Worm (Caenorhabditis elegans) whole organism, mixed stage, embryonic: Measurements from ENCODE around the gene T03G11.9.

Experiments used
- ces-1 ChIP-seq: fragments of 150-350 bp; optimal IDR thresholded peaks from 2 replicates; lab custom pipeline; 2014; ENCODE audit warnings: missing biosample characterization, missing genetic modification reagents, missing genetic modification characterization
- elt-1 ChIP-seq: sonication (generic microtip); optimal IDR thresholded peaks from 2 replicates; lab custom pipeline; 2017; ENCODE audit warnings: missing genetic modification characterization, mild to moderate bottlenecking, missing compliant biosample characterization, antibody characterized with exemption, moderate library complexity, borderline replicate concordance; ENCODE audit not compliant: insufficient read depth
- flh-1 ChIP-seq: fragments of 200-800 bp; sonication (Bioruptor generic); optimal IDR thresholded peaks from 2 replicates; lab custom pipeline; 2018; ENCODE audit warnings: mild to moderate bottlenecking, missing genetic modification characterization, moderate library complexity, missing compliant biosample characterization
- lsy-2 ChIP-seq: fragments of 150-350 bp; optimal IDR thresholded peaks from 2 replicates; lab custom pipeline; 2014; ENCODE audit warnings: missing biosample characterization, missing genetic modification characterization
- nhr-237 ChIP-seq: fragments of 150-350 bp; optimal IDR thresholded peaks from 2 replicates; lab custom pipeline; 2014; ENCODE audit warnings: missing biosample characterization, missing genetic modification characterization
- nhr-28 ChIP-seq: fragments of 150-350 bp; optimal IDR thresholded peaks from 2 replicates; lab custom pipeline; 2014; ENCODE audit warnings: missing biosample characterization, missing genetic modification characterization
- pha-4 ChIP-seq: fragments of 150-350 bp; optimal IDR thresholded peaks from 2 replicates; lab custom pipeline; 2018; ENCODE audit warnings: missing biosample characterization, missing genetic modification reagents, missing genetic modification characterization
- sem-2 ChIP-seq: fragments of 200-800 bp; sonication (Bioruptor generic); optimal IDR thresholded peaks from 2 replicates; lab custom pipeline; 2018; ENCODE audit warnings: mild to moderate bottlenecking, missing genetic modification characterization, missing compliant biosample characterization
- sptf-1 ChIP-seq: sonication (generic microtip); optimal IDR thresholded peaks from 2 replicates; lab custom pipeline; 2017; ENCODE audit warnings: mild to moderate bottlenecking, missing genetic modification characterization, moderate library complexity, missing compliant biosample characterization
- tbx-8 ChIP-seq: fragments of 200-800 bp; sonication (Bioruptor generic); optimal IDR thresholded peaks from 2 replicates; lab custom pipeline; 2018; ENCODE audit warnings: mild to moderate bottlenecking, missing genetic modification characterization, moderate library complexity, missing compliant biosample characterization
- unc-62 ChIP-seq: fragments of 150-350 bp; optimal IDR thresholded peaks from 2 replicates; lab custom pipeline; 2014; ENCODE audit warnings: missing biosample characterization, missing genetic modification reagents, missing genetic modification characterization
- ztf-11 ChIP-seq: fragments of 150-350 bp; optimal IDR thresholded peaks from 2 replicates; lab custom pipeline; 2014; ENCODE audit warnings: missing biosample characterization, missing genetic modification characterization

DNA sequence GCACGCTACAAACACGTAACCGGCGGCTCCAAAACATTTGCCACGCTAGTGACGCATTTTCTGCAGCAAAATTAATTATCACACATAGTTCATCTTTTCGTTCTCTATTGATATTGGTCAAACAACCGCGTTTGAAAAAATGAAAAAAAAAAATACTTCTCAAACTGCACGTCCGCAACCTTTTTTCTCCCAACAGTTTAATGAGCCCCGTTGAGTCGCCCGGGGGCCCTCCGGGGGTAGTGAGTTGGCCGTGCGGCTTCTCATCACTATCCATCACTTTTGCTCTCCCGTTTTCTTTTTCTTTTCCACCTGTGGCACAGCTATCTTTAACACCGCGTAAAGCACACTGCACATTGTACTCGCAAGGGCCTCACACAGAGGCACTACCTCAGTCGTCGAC, 25.4 kb downstream of the T03G11.9 start:
- no peak for TF ChIP-seq lsy-2 (tag; lab: Kevin White, UChicago)
- TF ChIP-seq elt-1 (tag; lab: Kevin White, UChicago) = no peak
- TF ChIP-seq ztf-11 = no peak
- no peak for TF ChIP-seq nhr-28
- no peak for TF ChIP-seq pha-4 (tag; lab: Kevin White, UChicago)
- TF ChIP-seq tbx-8 = no peak
- no peak for TF ChIP-seq unc-62
- TF ChIP-seq sem-2 (GFP tag; lab: Kevin White, UChicago) = no peak
- no peak for TF ChIP-seq nhr-237 (tag; lab: Kevin White, UChicago)
- no peak for TF ChIP-seq sptf-1 (tag; lab: Kevin White, UChicago)
- no peak for TF ChIP-seq ces-1 (GFP tag; lab: Kevin White, UChicago)
- TF ChIP-seq flh-1 (GFP tag; lab: Kevin White, UChicago) = no peak
